Worm (Caenorhabditis elegans) whole organism, midembryonic: Measurements from ENCODE around the gene cdc-42.

Source experiments
- T22C8.4 ChIP-seq: fragments of 200-800 bp; sonication (Bioruptor generic); IDR thresholded peaks from 2 replicates; pipeline ENCODE4 v1.3.6; 2022; ENCODE audit warnings: missing genetic modification characterization, missing compliant biosample characterization
- cog-1 ChIP-seq: sonication (generic microtip); optimal IDR thresholded peaks from 2 replicates; lab custom pipeline; 2016; ENCODE audit warnings: missing genetic modification characterization, missing compliant biosample characterization
- flt-1 ChIP-seq: fragments of 200-800 bp; sonication (Bioruptor generic); IDR thresholded peaks from 2 replicates; pipeline ENCODE4 v1.3.6; 2022; ENCODE audit warnings: missing genetic modification characterization, missing compliant biosample characterization
- klf-2 ChIP-seq: fragments of 200-800 bp; sonication (Bioruptor generic); conservative IDR thresholded peaks from 2 replicates; pipeline ENCODE4 v1.3.6; 2022; ENCODE audit warnings: missing genetic modification reagents, missing genetic modification characterization, missing compliant biosample characterization
- med-1 ChIP-seq: sonication (generic microtip); optimal IDR thresholded peaks from 2 replicates; lab custom pipeline; 2017; ENCODE audit warnings: missing genetic modification characterization, mild to moderate bottlenecking, missing compliant biosample characterization, antibody characterized with exemption, missing genetic modification reagents; ENCODE audit not compliant: insufficient read depth
- ref-1 ChIP-seq: fragments of 200-800 bp; sonication (Bioruptor generic); conservative IDR thresholded peaks from 2 replicates; pipeline ENCODE4 v1.3.6; 2022; ENCODE audit warnings: missing genetic modification reagents, missing genetic modification characterization, missing compliant biosample characterization
- tab-1 ChIP-seq: fragments of 200-800 bp; sonication (Bioruptor generic); IDR thresholded peaks from 2 replicates; pipeline ENCODE4 v1.3.6; 2022; ENCODE audit warnings: missing genetic modification characterization, missing compliant biosample characterization
- ztf-23 ChIP-seq: fragments of 200-800 bp; sonication (Bioruptor generic); IDR thresholded peaks from 2 replicates; pipeline ENCODE4 v1.3.6; 2022; ENCODE audit warnings: missing genetic modification reagents, missing genetic modification characterization, missing compliant biosample characterization
- ztf-29 ChIP-seq: fragments of 200-800 bp; sonication (Bioruptor generic); IDR thresholded peaks from 2 replicates; pipeline ENCODE4 v1.3.6; 2022; ENCODE audit warnings: missing genetic modification reagents, missing genetic modification characterization, missing compliant biosample characterization

The cdc-42 gene

DNA sequence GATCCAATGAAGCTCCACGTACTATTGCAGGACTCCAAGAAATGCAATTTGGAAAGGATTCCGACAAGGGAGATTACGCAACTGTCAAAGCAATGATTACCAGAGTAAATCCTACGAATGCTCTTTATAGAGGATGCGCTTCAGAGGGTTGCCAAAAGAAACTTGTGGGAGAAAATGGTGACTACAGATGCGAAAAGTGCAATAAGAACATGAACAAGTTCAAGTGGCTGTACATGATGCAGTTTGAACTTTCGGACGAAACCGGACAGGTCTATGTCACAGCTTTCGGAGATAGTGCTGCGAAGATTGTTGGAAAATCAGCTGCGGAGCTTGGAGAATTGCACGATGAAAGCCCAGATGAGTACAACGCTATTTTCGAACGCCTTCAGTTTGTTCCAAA is 50.1 kb downstream of the cdc-42 start:
- no peak for TF ChIP-seq T22C8.4 (GFP tag; lab: Robert Waterston, UW)
- TF ChIP-seq ztf-23, result no peak
- TF ChIP-seq med-1 (GFP tag; lab: Kevin White, UChicago), result no peak
- TF ChIP-seq ztf-29 (GFP tag; lab: Robert Waterston, UW), result no peak
- no peak for TF ChIP-seq flt-1 (GFP tag; lab: Robert Waterston, UW)
- TF ChIP-seq tab-1 (GFP tag; lab: Robert Waterston, UW), result no peak
- no peak for TF ChIP-seq ref-1
- no peak for TF ChIP-seq klf-2 (GFP tag; lab: Robert Waterston, UW)
- no peak for TF ChIP-seq cog-1 (tag; lab: Kevin White, UChicago)

DNA sequence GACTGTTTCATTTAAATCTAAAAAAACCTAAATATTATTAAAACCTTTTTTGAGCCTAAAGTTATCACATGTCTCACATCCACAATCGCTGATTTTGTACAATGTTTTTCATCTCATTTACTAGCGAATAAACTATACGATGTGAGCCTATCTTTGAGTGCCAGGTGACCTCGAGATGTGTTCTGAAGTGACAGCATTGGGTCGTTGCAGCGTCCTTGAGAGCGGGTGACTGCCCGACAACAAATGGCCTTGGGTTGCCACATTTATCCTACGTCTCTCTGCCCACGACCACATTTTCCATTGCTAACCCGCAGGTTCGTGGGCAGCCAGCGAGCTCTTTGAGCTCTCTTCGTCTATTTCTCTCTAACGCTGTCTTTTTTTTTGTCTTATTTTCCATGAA is 50.7 kb downstream of the cdc-42 start, which contains the start of gene lir-2:
TSS of gene lir-2 (plus strand) at position 301 of the 400 bp plus-strand sequence.
- TF ChIP-seq med-1 (GFP tag; lab: Kevin White, UChicago) (no peak), ztf-29 (GFP tag; lab: Robert Waterston, UW) (no peak), ztf-23 (no peak), T22C8.4 (GFP tag; lab: Robert Waterston, UW) (no peak), flt-1 (GFP tag; lab: Robert Waterston, UW) (no peak), tab-1 (GFP tag; lab: Robert Waterston, UW) (no peak), ref-1 (no peak), klf-2 (GFP tag; lab: Robert Waterston, UW) (no peak), cog-1 (tag; lab: Kevin White, UChicago) (no peak)
